Fruit fly (Drosophila melanogaster): ENCODE measurements around the gene CG14866.

- no peak for TF ChIP-seq CG7101 (tag; optimal IDR thresholded peaks at IDR 0.05)
- TF ChIP-seq ovo (GFP tag; optimal IDR thresholded peaks at IDR 0.05) = peak; percentile 43
- TF ChIP-seq Clk (GFP tag; optimal IDR thresholded peaks at IDR 0.05) = no peak
- TF ChIP-seq CG7045 (GFP tag; optimal IDR thresholded peaks at IDR 0.05) = no peak
- peak; percentile 5 for TF ChIP-seq bab1 (GFP tag; optimal IDR thresholded peaks at IDR 0.05)
- TF ChIP-seq kay (GFP tag; ENCODE audit: borderline replicate concordance) = no peak
- no peak for TF ChIP-seq tj (GFP tag; optimal IDR thresholded peaks at IDR 0.05)
Observed at dm6 chr3R:15340052-15340732, 23.9 kb downstream of the CG14866 start, which contains the start of gene SerRS-m.

All from whole organism, adult.